Worm (Caenorhabditis elegans) whole organism, L2 larva: ENCODE measurements around the gene R02F11.2.

ENCODE experiments used
- ZK546.5 ChIP-seq: sonication (generic microtip); optimal IDR thresholded peaks from 2 replicates; lab custom pipeline; 2017; ENCODE audit warnings: missing biosample characterization, missing genetic modification characterization
- blmp-1 ChIP-seq: sonication (generic microtip); optimal IDR thresholded peaks from 2 replicates; lab custom pipeline; 2017; ENCODE audit warnings: missing genetic modification characterization, mild to moderate bottlenecking, missing compliant biosample characterization, antibody characterized with exemption, moderate library complexity; ENCODE audit not compliant: insufficient read depth
- mdl-1 ChIP-seq, 2 experiments: fragments of 150-350 bp in 1 of 2; sonication (generic microtip) in 1 of 2; optimal IDR thresholded peaks; 2 replicates each; lab custom pipeline; 2017; ENCODE audit warnings: missing biosample characterization in 2 of 2, missing genetic modification characterization in 2 of 2
- skn-1 ChIP-seq: sonication (generic microtip); optimal IDR thresholded peaks from 2 replicates; lab custom pipeline; 2017; ENCODE audit warnings: missing biosample characterization, missing genetic modification characterization

DNA sequence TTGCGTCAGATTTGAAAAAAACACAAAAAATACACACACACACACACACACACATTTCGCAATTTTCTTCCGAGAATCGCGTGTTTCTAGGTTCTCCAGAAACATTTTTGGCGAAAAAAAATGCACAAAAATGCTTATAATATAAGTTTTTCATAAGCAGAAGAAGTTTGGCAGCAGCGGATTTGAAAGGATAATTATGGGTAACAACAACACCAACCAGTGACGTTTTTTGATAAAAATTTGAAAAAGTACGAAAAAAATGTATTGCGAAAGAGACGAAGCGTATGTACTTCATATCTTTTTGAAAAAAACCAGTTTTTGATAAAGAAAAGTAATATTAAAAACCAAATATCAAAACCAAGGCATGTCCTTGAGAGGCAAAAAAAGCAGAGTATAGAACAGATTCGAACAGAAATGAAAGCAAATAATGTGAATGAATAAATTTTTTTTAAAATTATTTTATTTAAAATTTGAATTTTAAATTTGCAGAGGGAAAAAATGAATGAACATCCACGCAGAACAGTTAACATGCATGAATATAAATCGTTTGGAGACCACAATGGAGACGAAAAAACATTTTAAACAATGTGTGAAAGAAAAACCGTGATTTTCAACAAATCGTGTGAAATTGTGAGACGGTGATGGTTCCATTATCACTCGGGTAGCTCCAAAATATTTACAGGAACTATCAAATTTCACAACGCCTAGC, 29.4 kb downstream of the R02F11.2 start:
- TF ChIP-seq ZK546.5 (tag; lab: Kevin White, UChicago), result no peak
- TF ChIP-seq skn-1 (tag; lab: Kevin White, UChicago), result no peak
- TF ChIP-seq mdl-1 (tag; optimal IDR thresholded peaks at IDR 0.05; lab: Kevin White, UChicago), result no peak
- no peak for TF ChIP-seq blmp-1 (tag; lab: Kevin White, UChicago)
